Worm (Caenorhabditis elegans) whole organism, early embryonic: ENCODE data around the gene K02D10.4.

Source experiments
- B0310.2 ChIP-seq: sonication (generic microtip); optimal IDR thresholded peaks from 2 replicates; lab custom pipeline; 2016; ENCODE audit warnings: mild to moderate bottlenecking, missing genetic modification characterization, missing compliant biosample characterization
- F13C5.2 ChIP-seq: sonication (generic microtip); optimal IDR thresholded peaks from 2 replicates; lab custom pipeline; 2017; ENCODE audit warnings: mild to moderate bottlenecking, missing genetic modification characterization, inconsistent platforms, missing compliant biosample characterization
- aly-1 ChIP-seq: sonication (generic microtip); optimal IDR thresholded peaks from 2 replicates; lab custom pipeline; 2016; ENCODE audit warnings: missing genetic modification characterization, missing compliant biosample characterization
- ama-1 ChIP-seq: fragments of 150-350 bp; optimal IDR thresholded peaks from 2 replicates; lab custom pipeline; 2014
- ceh-13 ChIP-seq: fragments of 200-800 bp; sonication (Bioruptor generic); optimal IDR thresholded peaks from 2 replicates; lab custom pipeline; 2018; ENCODE audit warnings: mild to moderate bottlenecking, missing genetic modification characterization, missing compliant biosample characterization
- ceh-36 ChIP-seq: sonication (generic microtip); optimal IDR thresholded peaks from 2 replicates; lab custom pipeline; 2016; ENCODE audit warnings: missing genetic modification characterization, inconsistent platforms, missing compliant biosample characterization
- ets-7 ChIP-seq: sonication (generic microtip); optimal IDR thresholded peaks from 2 replicates; lab custom pipeline; 2016; ENCODE audit warnings: missing genotype, missing genetic modification characterization, missing compliant biosample characterization
- flt-1 ChIP-seq: fragments of 200-800 bp; sonication (Bioruptor generic); IDR thresholded peaks from 2 replicates; pipeline ENCODE4 v1.3.6; 2022; ENCODE audit warnings: missing genetic modification characterization, missing compliant biosample characterization
- hmbx-1 ChIP-seq: sonication (generic microtip); optimal IDR thresholded peaks from 2 replicates; lab custom pipeline; 2016; ENCODE audit warnings: mild to moderate bottlenecking, missing genetic modification characterization, missing compliant biosample characterization
- hmg-4 ChIP-seq: fragments of 200-800 bp; sonication (Bioruptor generic); optimal IDR thresholded peaks from 2 replicates; lab custom pipeline; 2018; ENCODE audit warnings: mild to moderate bottlenecking, missing genetic modification characterization, missing compliant biosample characterization
- hnd-1 ChIP-seq: sonication (generic microtip); optimal IDR thresholded peaks from 2 replicates; lab custom pipeline; 2016; ENCODE audit warnings: missing genetic modification characterization, missing compliant biosample characterization
- pes-1 ChIP-seq: fragments of 200-800 bp; sonication (Bioruptor generic); IDR thresholded peaks from 2 replicates; pipeline ENCODE4 v1.3.6; 2022; ENCODE audit warnings: missing genetic modification reagents, missing genetic modification characterization, missing compliant biosample characterization
- scrt-1 ChIP-seq: fragments of 200-800 bp; sonication (Bioruptor generic); IDR thresholded peaks from 2 replicates; pipeline ENCODE4 v1.3.6; 2022; ENCODE audit warnings: missing genetic modification characterization, missing compliant biosample characterization
- sea-1 ChIP-seq: fragments of 200-800 bp; sonication (Bioruptor generic); conservative IDR thresholded peaks from 2 replicates; pipeline ENCODE4 v1.3.6; 2022; ENCODE audit warnings: missing genetic modification characterization, missing compliant biosample characterization
- tbx-11 ChIP-seq: fragments of 200-800 bp; sonication (Bioruptor generic); IDR thresholded peaks from 2 replicates; pipeline ENCODE4 v1.3.6; 2022; ENCODE audit warnings: missing genetic modification characterization, missing compliant biosample characterization
- tbx-37 ChIP-seq: fragments of 200-800 bp; sonication (Bioruptor generic); conservative IDR thresholded peaks from 2 replicates; pipeline ENCODE4 v1.3.6; 2022; ENCODE audit warnings: missing genetic modification reagents, missing genetic modification characterization, missing compliant biosample characterization
- tra-4 ChIP-seq: sonication (generic microtip); optimal IDR thresholded peaks from 2 replicates; lab custom pipeline; 2017; ENCODE audit warnings: missing genetic modification characterization, missing compliant biosample characterization

K02D10.4 gene

DNA sequence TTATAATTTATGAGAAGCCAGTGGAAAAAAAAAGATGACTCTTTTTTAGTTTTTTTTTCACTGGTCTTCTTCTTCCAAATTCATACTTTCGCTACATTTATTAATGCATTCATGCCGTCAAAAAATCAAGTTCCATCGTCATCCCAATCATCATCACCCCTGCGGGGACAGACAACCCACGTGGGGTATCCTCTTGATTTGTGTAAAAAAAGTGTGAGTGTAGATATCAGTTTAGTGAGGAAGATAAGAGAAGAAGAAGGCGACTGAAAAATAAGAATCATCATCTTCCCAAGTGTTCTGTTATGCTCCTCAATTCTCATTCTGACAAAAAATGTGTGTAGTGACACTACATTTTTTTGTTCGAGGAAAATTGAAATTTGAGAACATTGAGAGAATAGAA, 47.8 kb downstream of the K02D10.4 start:
- TF ChIP-seq flt-1 (GFP tag; lab: Robert Waterston, UW) = no peak
- TF ChIP-seq hmbx-1 (tag; lab: Kevin White, UChicago) = no peak
- TF ChIP-seq hnd-1 (tag; lab: Kevin White, UChicago) = no peak
- no peak for TF ChIP-seq ceh-36 (tag; lab: Kevin White, UChicago)

DNA sequence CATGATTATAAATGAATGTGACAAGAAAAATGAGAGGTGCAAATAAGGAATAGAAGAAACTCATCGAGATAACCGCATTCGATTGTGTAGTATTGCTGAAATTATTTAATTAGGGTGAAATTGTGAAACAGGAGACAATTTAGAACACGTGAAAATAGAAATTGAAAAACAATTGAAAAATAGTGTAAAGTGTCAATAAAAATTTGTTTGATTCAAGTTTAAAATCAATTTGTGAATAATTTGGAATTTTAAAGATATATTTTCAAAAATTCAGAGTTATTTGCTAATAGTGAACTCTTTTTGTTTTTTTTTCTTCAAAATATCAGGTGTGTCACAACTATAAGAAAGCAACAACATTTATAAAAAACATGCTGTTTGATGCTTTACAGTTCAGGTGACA, 48.5 kb downstream of the K02D10.4 start, which contains the start of gene ZK370.4:
TSS of gene ZK370.4 (minus strand) at position 101 of the 400 bp plus-strand sequence.
- no peak for TF ChIP-seq ceh-13 (GFP tag; lab: Kevin White, UChicago)
- TF ChIP-seq ets-7 = no peak
- no peak for TF ChIP-seq F13C5.2 (tag; lab: Kevin White, UChicago)
- no peak for TF ChIP-seq scrt-1 (GFP tag; lab: Robert Waterston, UW)
- no peak for TF ChIP-seq ceh-36 (tag; lab: Kevin White, UChicago)
- no peak for TF ChIP-seq tbx-37 (GFP tag; lab: Robert Waterston, UW)
- no peak for TF ChIP-seq pes-1 (GFP tag; lab: Robert Waterston, UW)
- no peak for TF ChIP-seq tra-4 (tag; lab: Kevin White, UChicago)
- TF ChIP-seq flt-1 (GFP tag; lab: Robert Waterston, UW) = no peak
- TF ChIP-seq sea-1 = no peak
- TF ChIP-seq B0310.2 (tag; lab: Kevin White, UChicago) = no peak
- TF ChIP-seq ama-1 (lab: Kevin White, UChicago) = no peak
- TF ChIP-seq aly-1 = no peak
- no peak for TF ChIP-seq hmbx-1 (tag; lab: Kevin White, UChicago)
- no peak for TF ChIP-seq hmg-4
- no peak for TF ChIP-seq tbx-11 (GFP tag; lab: Robert Waterston, UW)
- TF ChIP-seq hnd-1 (tag; lab: Kevin White, UChicago) = no peak
